Worm (Caenorhabditis elegans) whole organism, L4 larva: Measurements from ENCODE around the gene srt-27.
A peak's percentile ranks its signal among the peaks of the same experiment; 100 is the strongest.

Experiments
- D1046.2 ChIP-seq: fragments of 200-800 bp; sonication (Bioruptor generic); IDR thresholded peaks from 2 replicates; pipeline ENCODE4 v1.3.6; 2022; ENCODE audit warnings: missing genetic modification characterization, missing compliant biosample characterization
- F10B5.3 ChIP-seq: sonication (generic microtip); optimal IDR thresholded peaks from 2 replicates; lab custom pipeline; 2016; ENCODE audit warnings: mild to moderate bottlenecking, missing genetic modification characterization, missing compliant biosample characterization
- F37D6.2 ChIP-seq: sonication (generic microtip); optimal IDR thresholded peaks from 2 replicates; lab custom pipeline; 2016; ENCODE audit warnings: mild to moderate bottlenecking, missing genetic modification characterization, missing compliant biosample characterization
- Y105C5A.15 ChIP-seq: fragments of 200-800 bp; sonication (Bioruptor generic); IDR thresholded peaks from 2 replicates; pipeline ENCODE4 v1.3.6; 2022; ENCODE audit warnings: missing genetic modification characterization, missing compliant biosample characterization
- Y48G9A.11 ChIP-seq: fragments of 200-800 bp; sonication (Bioruptor generic); IDR thresholded peaks from 2 replicates; pipeline ENCODE4 v1.3.6; 2022; ENCODE audit warnings: missing genetic modification reagents, missing genetic modification characterization, missing compliant biosample characterization
- Y75B8A.6 ChIP-seq: fragments of 200-800 bp; sonication (Bioruptor generic); IDR thresholded peaks from 2 replicates; pipeline ENCODE4 v1.3.6; 2022; ENCODE audit warnings: missing genetic modification reagents, missing genetic modification characterization, missing compliant biosample characterization
- ZK546.5 ChIP-seq, 2 experiments: sonication (generic microtip); optimal IDR thresholded peaks; 2 replicates each; lab custom pipeline; 2017; ENCODE audit warnings: missing biosample characterization in 2 of 2, missing genetic modification characterization in 2 of 2
- arid-1 ChIP-seq: fragments of 200-800 bp; sonication (Bioruptor generic); conservative IDR thresholded peaks from 2 replicates; pipeline ENCODE4 v1.3.6; 2022; ENCODE audit warnings: missing genetic modification reagents, missing genetic modification characterization, missing compliant biosample characterization
- ceh-44 ChIP-seq: fragments of 200-800 bp; sonication (Bioruptor generic); IDR thresholded peaks from 2 replicates; pipeline ENCODE4 v1.3.6; 2022; ENCODE audit warnings: missing genetic modification reagents, missing genetic modification characterization, missing compliant biosample characterization
- daf-19 ChIP-seq: fragments of 200-800 bp; sonication (Bioruptor generic); conservative IDR thresholded peaks from 2 replicates; pipeline ENCODE4 v1.3.6; 2022; ENCODE audit warnings: missing genetic modification characterization, missing compliant biosample characterization
- dmd-6 ChIP-seq: fragments of 200-800 bp; sonication (Bioruptor generic); IDR thresholded peaks from 2 replicates; pipeline ENCODE4 v1.3.6; 2022; ENCODE audit warnings: missing genetic modification reagents, missing genetic modification characterization, missing compliant biosample characterization
- dmd-8 ChIP-seq: fragments of 200-800 bp; sonication (Bioruptor generic); IDR thresholded peaks from 2 replicates; pipeline ENCODE4 v1.3.6; 2022; ENCODE audit warnings: missing genetic modification characterization, missing compliant biosample characterization
- dmd-9 ChIP-seq: fragments of 200-800 bp; sonication (Bioruptor generic); IDR thresholded peaks from 2 replicates; pipeline ENCODE4 v1.3.6; 2022; ENCODE audit warnings: missing genetic modification reagents, missing genetic modification characterization, missing compliant biosample characterization
- egl-43 ChIP-seq: fragments of 200-800 bp; sonication (Bioruptor generic); IDR thresholded peaks from 2 replicates; pipeline ENCODE4 v1.3.6; 2022; ENCODE audit warnings: missing genetic modification reagents, missing genetic modification characterization, missing compliant biosample characterization
- gei-8 ChIP-seq: fragments of 200-800 bp; sonication (Bioruptor generic); optimal IDR thresholded peaks from 2 replicates; lab custom pipeline; 2018; ENCODE audit warnings: mild to moderate bottlenecking, missing genetic modification characterization, missing compliant biosample characterization
- hif-1 ChIP-seq, 2 experiments: sonication (generic microtip); optimal IDR thresholded peaks; 2 replicates each; lab custom pipeline; 2016 to 2017; ENCODE audit warnings: missing compliant biosample characterization in 2 of 2, missing genetic modification characterization in 2 of 2, missing genetic modification reagents in 2 of 2, missing genotype in 2 of 2, mild to moderate bottlenecking in 1 of 2
- lim-7 ChIP-seq: fragments of 200-800 bp; sonication (Bioruptor generic); IDR thresholded peaks from 2 replicates; pipeline ENCODE4 v1.3.6; 2022; ENCODE audit warnings: missing genetic modification characterization, missing compliant biosample characterization
- lin-1 ChIP-seq: fragments of 200-800 bp; sonication (Bioruptor generic); IDR thresholded peaks from 2 replicates; pipeline ENCODE4 v1.3.6; 2022; ENCODE audit warnings: missing genetic modification reagents, missing genetic modification characterization, missing compliant biosample characterization
- lin-15B ChIP-seq: fragments of 150-350 bp; sonication (generic microtip); optimal IDR thresholded peaks from 3 replicates; lab custom pipeline; 2014; ENCODE audit warnings: missing biosample characterization, missing genetic modification characterization
- lin-38 ChIP-seq: fragments of 200-800 bp; sonication (Bioruptor generic); IDR thresholded peaks from 2 replicates; pipeline ENCODE4 v1.3.6; 2022; ENCODE audit warnings: missing genetic modification reagents, missing genetic modification characterization, missing compliant biosample characterization
- lsy-2 ChIP-seq, 2 experiments: fragments of 150-350 bp in 1 of 2; sonication (generic microtip) in 1 of 2; optimal IDR thresholded peaks; 2 replicates each; lab custom pipeline; 2014 to 2017; ENCODE audit warnings: missing biosample characterization in 2 of 2, missing genetic modification characterization in 2 of 2
- madf-5 ChIP-seq, 2 experiments: fragments of 200-800 bp; sonication (Bioruptor generic); IDR thresholded peaks; 2 replicates each; pipeline ENCODE4 v1.3.6; 2022; ENCODE audit warnings: missing compliant biosample characterization in 2 of 2, missing genetic modification characterization in 2 of 2
- mdl-1 ChIP-seq, 2 experiments: fragments of 150-350 bp in 1 of 2; sonication (generic microtip) in 1 of 2; optimal IDR thresholded peaks; 2 replicates each; lab custom pipeline; 2014 to 2017; ENCODE audit warnings: missing biosample characterization in 2 of 2, missing genetic modification characterization in 2 of 2
- mdt-29 ChIP-seq: fragments of 200-800 bp; sonication (Bioruptor generic); IDR thresholded peaks from 2 replicates; pipeline ENCODE4 v1.3.6; 2022; ENCODE audit warnings: missing genetic modification reagents, missing genetic modification characterization, missing compliant biosample characterization
- mes-2 ChIP-seq: sonication (generic microtip); optimal IDR thresholded peaks from 2 replicates; lab custom pipeline; 2016; ENCODE audit warnings: missing genotype, mild to moderate bottlenecking, missing genetic modification characterization, missing compliant biosample characterization; ENCODE audit not compliant: poor library complexity, severe bottlenecking
- nhr-11 ChIP-seq: fragments of 150-350 bp; optimal IDR thresholded peaks from 2 replicates; lab custom pipeline; 2014; ENCODE audit warnings: missing biosample characterization, missing genetic modification characterization
- nhr-237 ChIP-seq: sonication (generic microtip); optimal IDR thresholded peaks from 2 replicates; lab custom pipeline; 2017; ENCODE audit warnings: missing biosample characterization, missing genetic modification characterization
- nhr-25 ChIP-seq: sonication (generic microtip); optimal IDR thresholded peaks from 2 replicates; lab custom pipeline; 2017; ENCODE audit warnings: missing genetic modification characterization, mild to moderate bottlenecking, missing compliant biosample characterization, antibody characterized with exemption, moderate library complexity, borderline replicate concordance; ENCODE audit not compliant: insufficient read depth
- nhr-28 ChIP-seq: fragments of 150-350 bp; optimal IDR thresholded peaks from 2 replicates; lab custom pipeline; 2014; ENCODE audit warnings: missing biosample characterization, missing genetic modification characterization
- nhr-77 ChIP-seq: fragments of 150-350 bp; optimal IDR thresholded peaks from 2 replicates; lab custom pipeline; 2014; ENCODE audit warnings: missing biosample characterization, missing genetic modification characterization
- pha-4 ChIP-seq, 2 experiments: fragments of 150-350 bp in 1 of 2; fragments of 200-800 bp in 1 of 2; sonication (Bioruptor generic) in 1 of 2; IDR thresholded peaks in 1 of 2; optimal IDR thresholded peaks in 1 of 2; 2 replicates each; pipeline versions ENCODE4 v1.3.6 to Lab custom; 2014 to 2022; ENCODE audit warnings: missing genetic modification characterization in 2 of 2, missing genetic modification reagents in 2 of 2, missing biosample characterization in 1 of 2, missing compliant biosample characterization in 1 of 2
- php-3 ChIP-seq: fragments of 200-800 bp; sonication (Bioruptor generic); IDR thresholded peaks from 2 replicates; pipeline ENCODE4 v1.3.6; 2022; ENCODE audit warnings: missing genetic modification reagents, missing genetic modification characterization, missing compliant biosample characterization
- set-16 ChIP-seq: fragments of 200-800 bp; sonication (Bioruptor generic); IDR thresholded peaks from 2 replicates; pipeline ENCODE4 v1.3.6; 2022; ENCODE audit warnings: missing genetic modification reagents, missing genetic modification characterization, missing compliant biosample characterization
- snpc-4 ChIP-seq: fragments of 150-350 bp; optimal IDR thresholded peaks from 2 replicates; lab custom pipeline; 2014; ENCODE audit warnings: missing biosample characterization, missing genetic modification characterization
- unc-62 ChIP-seq, 3 experiments: fragments of 150-350 bp in 1 of 3; sonication (generic microtip); optimal IDR thresholded peaks in 2 of 3; peaks in 1 of 3; 1 replicate in 1 of 3; 2 replicates in 2 of 3; lab custom pipeline; 2014 to 2017; ENCODE audit warnings: missing biosample characterization in 3 of 3, missing genetic modification characterization in 3 of 3, missing genetic modification reagents in 3 of 3, missing genotype in 1 of 3
- vab-7 ChIP-seq: fragments of 200-800 bp; sonication (Bioruptor generic); IDR thresholded peaks from 2 replicates; pipeline ENCODE4 v1.3.6; 2022; ENCODE audit warnings: missing genetic modification reagents, missing genetic modification characterization, missing compliant biosample characterization

Gene srt-27

DNA sequence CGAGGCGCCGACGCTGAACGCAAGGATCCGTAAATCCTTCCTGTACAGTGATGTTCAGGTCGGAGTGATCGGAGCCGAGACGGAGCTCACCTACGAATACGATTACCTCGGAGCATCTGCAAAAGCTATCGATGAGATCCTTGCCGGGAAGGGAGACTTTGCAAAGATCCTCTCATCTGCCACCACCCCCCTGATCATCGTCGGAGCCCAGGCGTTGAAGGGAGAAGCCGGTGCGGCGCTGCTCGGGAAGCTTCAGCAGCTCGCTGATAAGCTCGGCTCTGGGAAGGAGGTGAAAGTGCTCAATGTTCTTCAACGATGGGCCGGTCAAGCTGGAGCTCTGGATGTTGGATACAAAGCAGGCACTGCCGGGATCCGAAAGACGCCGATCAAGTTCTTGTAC lies 17.4 kb downstream of the srt-27 start (continued):
- TF ChIP-seq Y105C5A.15 (GFP tag; lab: Robert Waterston, UW) (no peak), F10B5.3 (tag; lab: Kevin White, UChicago) (no peak), daf-19 (no peak), egl-43 (0 out of 2 replicates have a peak, but pooled peaks have one; percentile 24), lin-15B (tag; lab: Kevin White, UChicago) (no peak), snpc-4 (no peak), Y48G9A.11 (GFP tag; lab: Robert Waterston, UW) (no peak)

DNA sequence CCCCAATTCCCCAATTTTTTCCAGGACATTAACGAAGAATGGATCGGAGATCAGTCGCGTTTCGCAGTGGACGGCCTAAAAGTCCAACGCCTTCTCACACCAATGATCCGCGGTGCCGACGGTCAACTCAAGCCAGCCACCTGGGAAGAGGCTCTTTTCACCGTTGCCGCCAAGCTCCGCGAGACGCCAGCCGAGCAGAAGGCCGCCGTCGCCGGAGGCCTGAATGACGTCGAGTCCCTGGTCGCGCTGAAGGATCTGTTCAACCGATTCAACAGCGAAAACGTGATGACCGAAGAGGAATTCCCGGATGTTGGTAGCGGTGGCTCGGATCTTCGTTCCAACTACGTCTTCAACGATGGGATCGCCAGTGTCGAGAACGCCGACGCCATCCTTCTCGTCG lies 17.8 kb downstream of the srt-27 start:
- TF ChIP-seq unc-62 (GFP tag; optimal IDR thresholded peaks at IDR 0.05 in 1 of 2; lab: Kevin White, UChicago) (peak in 1 of 2 experiments; percentile 88), unc-62 (tag; optimal IDR thresholded peaks at IDR 0.05; lab: Kevin White, UChicago) (no peak), set-16 (GFP tag; lab: Robert Waterston, UW) (peak; percentile 82), ZK546.5 (tag; optimal IDR thresholded peaks at IDR 0.05; lab: Kevin White, UChicago) (no peak), mdl-1 (tag; optimal IDR thresholded peaks at IDR 0.05; lab: Kevin White, UChicago) (no peak), mdt-29 (0 out of 2 replicates have a peak, but pooled peaks have one; percentile 9), hif-1 (tag; optimal IDR thresholded peaks at IDR 0.05; lab: Kevin White, UChicago) (no peak), lin-15B (tag; lab: Kevin White, UChicago) (no peak), snpc-4 (no peak)

DNA sequence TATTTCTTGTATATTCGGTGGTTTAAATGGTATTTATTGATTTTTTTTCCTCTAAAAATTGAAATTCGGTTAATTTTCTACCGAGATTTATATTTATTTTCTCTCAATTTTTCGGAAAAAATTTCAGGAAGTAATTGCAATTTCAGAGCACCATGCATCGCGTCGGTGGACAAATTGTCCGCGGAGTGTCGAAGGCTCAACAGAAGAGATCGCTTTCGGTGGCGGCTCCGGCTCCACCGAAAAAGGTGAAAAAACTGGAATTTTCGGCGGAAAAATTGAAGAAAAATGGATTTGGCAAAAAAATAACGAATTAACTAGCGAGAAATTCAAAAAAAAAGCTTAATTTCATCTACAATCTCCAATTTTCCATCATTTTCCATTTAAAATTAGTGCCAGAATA lies 21.8 kb downstream of the srt-27 start, which contains the start of gene nuo-5:
Gene nuo-5, plus strand, starts transcription at position 147 of the 400 bp plus-strand sequence.
- TF ChIP-seq madf-5 (GFP tag; IDR thresholded peaks at IDR 0.05; lab: Robert Waterston, UW) (no peak), dmd-6 (GFP tag; lab: Robert Waterston, UW) (no peak), pha-4 (GFP tag; IDR thresholded peaks at IDR 0.05; lab: Robert Waterston, UW) (0 out of 2 replicates have a peak, but pooled peaks have one; percentile 27), pha-4 (tag; optimal IDR thresholded peaks at IDR 0.05; lab: Kevin White, UChicago) (no peak), lin-38 (GFP tag; lab: Robert Waterston, UW) (0 out of 2 replicates have a peak, but pooled peaks have one; percentile 18), dmd-9 (GFP tag; lab: Robert Waterston, UW) (no peak), mdl-1 (tag; optimal IDR thresholded peaks at IDR 0.05; lab: Kevin White, UChicago) (no peak), vab-7 (no peak), set-16 (GFP tag; lab: Robert Waterston, UW) (no peak), nhr-25 (tag; lab: Kevin White, UChicago) (no peak), unc-62 (GFP tag; optimal IDR thresholded peaks at IDR 0.05 in 1 of 2; lab: Kevin White, UChicago) (peak in 1 of 2 experiments; percentile 61), unc-62 (tag; optimal IDR thresholded peaks at IDR 0.05; lab: Kevin White, UChicago) (no peak), gei-8 (GFP tag; lab: Kevin White, UChicago) (no peak), dmd-8 (GFP tag; lab: Robert Waterston, UW) (no peak), nhr-77 (no peak)
- TF ChIP-seq, all 104 proteins: peak for 3

DNA sequence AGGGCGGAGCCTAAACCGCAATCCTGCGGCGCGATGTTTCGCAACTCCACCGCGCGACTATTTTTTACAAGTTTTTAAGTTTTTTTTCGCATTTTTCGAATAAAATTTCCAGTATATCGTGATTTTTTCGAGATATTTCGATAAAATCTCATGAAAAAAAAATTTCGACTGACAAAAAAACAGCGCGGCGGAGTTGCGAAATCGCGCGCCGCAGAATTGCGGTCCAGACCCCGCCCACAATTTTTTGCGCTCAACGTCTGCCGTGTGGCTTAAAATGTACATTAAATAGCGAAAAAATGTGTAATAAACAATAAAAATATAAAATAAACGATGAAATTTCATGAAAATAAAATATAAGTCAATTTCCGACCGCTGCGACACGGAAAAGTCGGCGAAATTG lies 23.0 kb downstream of the srt-27 start:
- TF ChIP-seq lin-38 (GFP tag; lab: Robert Waterston, UW) (peak; percentile 52), arid-1 (GFP tag; lab: Robert Waterston, UW) (0 out of 2 replicates have a peak, but pooled peaks have one; percentile 14), Y75B8A.6 (GFP tag; lab: Robert Waterston, UW) (no peak), lsy-2 (tag; optimal IDR thresholded peaks at IDR 0.05; lab: Kevin White, UChicago) (peak in 1 of 2 experiments; percentile 11), mes-2 (peak; percentile 24)

DNA sequence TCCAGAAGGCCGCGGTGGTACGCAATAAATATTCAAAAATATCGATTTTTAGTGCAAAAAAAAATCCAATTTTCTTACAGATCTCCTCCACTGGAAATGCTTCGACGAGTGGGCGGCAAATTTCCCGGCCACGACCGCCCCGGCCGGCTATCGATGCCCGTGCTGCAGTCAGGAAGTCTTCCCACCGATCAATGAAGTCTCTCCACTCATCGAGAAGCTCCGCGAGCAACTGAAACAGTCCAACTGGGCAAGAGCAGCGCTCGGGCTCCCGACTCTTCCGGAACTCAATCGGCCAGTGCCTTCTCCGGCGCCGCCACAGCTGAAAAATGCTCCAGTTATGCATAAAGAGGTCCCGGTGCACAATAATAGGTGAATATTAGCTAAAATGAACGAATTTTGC lies 24.7 kb downstream of the srt-27 start, which contains the start of gene Y45G12B.3:
Gene Y45G12B.3, minus strand, starts transcription at position 320 of the 400 bp plus-strand sequence.
- no peak for TF ChIP-seq nhr-237 (tag; lab: Kevin White, UChicago)
- TF ChIP-seq egl-43, result 0 out of 2 replicates have a peak, but pooled peaks have one; percentile 35
- TF ChIP-seq lin-1, result no peak
- peak; percentile 86 for TF ChIP-seq set-16 (GFP tag; lab: Robert Waterston, UW)
- no peak for TF ChIP-seq nhr-11 (tag; lab: Kevin White, UChicago)
- TF ChIP-seq D1046.2 (GFP tag; lab: Robert Waterston, UW), result no peak
- TF ChIP-seq php-3 (GFP tag; lab: Robert Waterston, UW), result no peak
- TF ChIP-seq nhr-28 (tag; lab: Kevin White, UChicago), result no peak
- no peak for TF ChIP-seq ceh-44 (GFP tag; lab: Robert Waterston, UW)
- no peak for TF ChIP-seq lim-7
- no peak for TF ChIP-seq F37D6.2 (tag; lab: Kevin White, UChicago)
